Fruit fly (Drosophila melanogaster): ENCODE data around the gene Nsun2.

dm6 chrX:4089012-4089649 lies 24.4 kb downstream of the Nsun2 start:
- no peak for TF ChIP-seq Hr39 (GFP tag; optimal IDR thresholded peaks at IDR 0.05)
- TF ChIP-seq Sox102F (GFP tag; optimal IDR thresholded peaks at IDR 0.05) = no peak
- TF ChIP-seq CG11294 (GFP tag; IDR thresholded peaks at IDR 0.05) = no peak
- no peak for TF ChIP-seq Eip78C (GFP tag)
- no peak for TF ChIP-seq fd85E (GFP tag; optimal IDR thresholded peaks at IDR 0.05)
- no peak for TF ChIP-seq CG31627 (GFP tag; optimal IDR thresholded peaks at IDR 0.05)
